Fruit fly (Drosophila melanogaster) ovary, adult (tissue): ENCODE data around the gene CG15459.
"Not testable (repeated sequence)": the region's sequence is repeated elsewhere in the genome, so short reads cannot be mapped to it uniquely, and the experiment has no call there.

Experiments
- CG17801 ChIP-seq: fragments of 200-800 bp; optimal IDR thresholded peaks from 2 replicates; lab custom pipeline; 2019; ENCODE audit warnings: missing biosample characterization, mild to moderate bottlenecking, missing genetic modification characterization, moderate library complexity; ENCODE audit not compliant: partially characterized antibody

Gene CG15459

dm6 chrX:20413481-20413880 is at the start of gene CG15459:
Gene CG15459 (minus strand): TSS chrX:20413581.
- no peak for TF ChIP-seq CG17801

DNA sequence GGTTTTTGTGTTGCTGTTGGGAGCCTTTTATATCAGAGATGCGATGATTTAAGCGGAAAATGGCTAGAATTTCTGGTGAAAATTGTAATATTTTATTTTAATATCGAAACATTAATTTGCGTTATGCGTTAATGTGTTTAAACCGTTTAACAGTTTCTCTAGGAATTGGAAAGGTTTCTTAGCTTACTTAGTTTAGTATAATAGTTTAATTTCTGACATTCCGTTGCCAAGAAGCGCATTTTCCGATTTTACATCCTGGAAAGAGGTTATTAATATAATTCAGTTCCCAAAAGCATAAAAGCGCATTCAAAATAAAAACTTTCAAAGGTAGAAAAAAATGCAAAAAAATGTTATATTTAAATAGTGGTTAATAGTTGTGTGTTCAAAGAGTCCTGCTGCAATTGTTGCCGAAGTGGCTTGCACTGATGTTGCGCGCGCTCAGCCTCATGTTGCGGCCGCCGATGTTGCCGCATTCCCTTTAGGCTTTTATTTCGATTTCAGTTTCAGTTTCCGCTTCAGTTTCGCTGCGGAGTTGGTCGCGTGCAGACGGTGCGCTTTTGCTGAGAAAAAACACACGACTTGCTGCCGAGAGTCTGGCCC is 35.5 kb upstream of the CG15459 start, which contains the start of gene tbc:
Gene tbc (plus strand): TSS at position 504 of the 600 bp plus-strand sequence.
- no peak for TF ChIP-seq CG17801

- TF ChIP-seq CG17801: no peak
Observed at dm6 chrX:20447865-20448584, 34.6 kb upstream of the CG15459 start.

dm6 chrX:20446071-20446470 is 32.7 kb upstream of the CG15459 start, which contains the start of gene CG42578:
Gene CG42578 (plus strand): TSS chrX:20446371.
- TF ChIP-seq CG17801: not testable (repeated sequence)

- no peak for TF ChIP-seq CG17801
Observed at dm6 chrX:20436866-20437265, 23.5 kb upstream of the CG15459 start.

dm6 chrX:20434534-20434933 is 21.2 kb upstream of the CG15459 start:
- TF ChIP-seq CG17801: no peak

dm6 chrX:20433345-20434332 is 20.3 kb upstream of the CG15459 start, which contains the start of gene CG1695:
Gene CG1695 (plus strand): TSS chrX:20433950.
- no peak for TF ChIP-seq CG17801

DNA sequence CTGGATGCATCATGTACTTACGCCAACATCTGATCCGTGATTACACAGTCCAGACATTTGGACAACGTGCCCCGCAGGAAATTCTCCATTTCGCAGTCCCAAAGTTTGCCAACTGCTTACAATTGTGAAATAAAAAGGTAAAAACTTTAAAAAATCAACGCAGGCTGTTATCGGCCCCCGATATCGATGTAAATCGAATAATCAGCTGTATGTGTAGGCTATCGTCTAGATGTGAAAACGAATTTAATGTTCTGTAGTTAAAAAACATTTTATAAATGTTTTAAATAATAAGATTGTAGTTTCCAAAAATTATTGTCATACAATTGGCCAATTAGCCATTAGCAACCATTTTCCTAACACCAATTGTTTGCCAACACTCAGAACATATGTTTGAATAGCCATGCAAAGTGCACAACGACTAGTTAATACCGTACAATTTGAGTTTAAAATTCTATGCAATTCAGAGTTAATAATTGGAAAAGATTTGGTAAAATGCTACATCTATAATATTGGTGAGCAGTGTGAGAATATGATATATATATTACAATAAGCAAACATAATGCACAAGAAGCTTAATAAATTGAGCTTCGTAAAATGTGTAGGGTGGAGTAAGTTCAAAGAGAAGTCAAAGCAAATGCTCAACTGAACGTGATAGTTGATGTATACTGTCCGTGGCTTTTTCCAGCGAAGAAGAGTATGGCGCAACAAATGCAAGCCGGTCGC is 16.3 kb upstream of the CG15459 start, which contains the start of the genes CG11710 and mal:
Gene CG11710 (minus strand): TSS at position 192 of the 723 bp plus-strand sequence.
Gene mal (plus strand): TSS at position 194 of the 723 bp plus-strand sequence.
- peak; percentile 92 for TF ChIP-seq CG17801

DNA sequence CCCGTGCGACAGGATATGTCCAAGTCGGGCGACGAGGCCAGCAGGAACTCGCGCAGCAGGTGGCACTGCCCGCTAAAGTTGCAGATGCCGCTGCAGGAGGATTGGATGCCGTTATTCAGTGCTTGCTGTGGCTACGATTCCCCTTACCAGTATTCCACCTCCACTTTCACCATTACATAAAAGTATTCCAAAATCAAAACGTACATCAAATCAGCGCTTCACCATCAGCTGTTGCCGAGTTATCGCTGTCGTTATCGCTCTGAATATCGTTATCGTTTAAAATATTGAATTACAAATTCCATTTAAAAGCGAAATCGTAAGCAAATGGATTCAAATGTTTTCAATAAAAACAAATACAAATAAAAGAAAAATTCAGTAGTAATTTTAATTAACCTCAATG is 13.4 kb upstream of the CG15459 start, which contains the start of gene CG15456:
Gene CG15456 (minus strand): TSS at position 225 of the 400 bp plus-strand sequence.
- no peak for TF ChIP-seq CG17801

- peak; percentile 36 for TF ChIP-seq CG17801
Observed at dm6 chrX:20423747-20424165, 10.4 kb upstream of the CG15459 start, which contains the start of the genes Pp4-19C and cactin. Gene Pp4-19C (minus strand): TSS chrX:20424002. Gene cactin (plus strand): TSS chrX:20424069.

- TF ChIP-seq CG17801: no peak
Observed at dm6 chrX:20423158-20423557, 9.8 kb upstream of the CG15459 start.

DNA sequence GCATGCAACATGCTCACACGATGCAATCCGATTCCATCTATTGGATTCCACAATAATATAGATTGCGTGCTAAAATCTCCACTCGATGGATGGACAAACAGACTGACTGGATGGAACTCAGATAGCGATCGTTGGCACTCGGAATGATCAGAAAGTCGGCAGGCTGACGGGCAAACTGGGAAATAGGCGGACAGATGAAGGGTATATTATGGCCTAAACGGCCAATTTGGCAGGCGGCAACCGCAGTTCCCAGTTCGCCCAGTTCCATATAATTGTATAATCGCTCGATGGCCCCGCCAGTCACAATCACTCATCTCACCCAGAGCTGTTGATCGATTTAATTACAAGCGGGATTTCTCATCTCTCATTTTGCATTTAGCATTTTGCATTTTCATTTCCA is 5.9 kb upstream of the CG15459 start, which contains the start of gene Obp19d:
Gene Obp19d (plus strand): TSS at position 301 of the 400 bp plus-strand sequence.
- TF ChIP-seq CG17801: no peak

dm6 chrX:20418864-20419263 is 5.5 kb upstream of the CG15459 start, which contains the start of gene Obp19c:
Gene Obp19c (minus strand): TSS chrX:20418964.
- no peak for TF ChIP-seq CG17801

DNA sequence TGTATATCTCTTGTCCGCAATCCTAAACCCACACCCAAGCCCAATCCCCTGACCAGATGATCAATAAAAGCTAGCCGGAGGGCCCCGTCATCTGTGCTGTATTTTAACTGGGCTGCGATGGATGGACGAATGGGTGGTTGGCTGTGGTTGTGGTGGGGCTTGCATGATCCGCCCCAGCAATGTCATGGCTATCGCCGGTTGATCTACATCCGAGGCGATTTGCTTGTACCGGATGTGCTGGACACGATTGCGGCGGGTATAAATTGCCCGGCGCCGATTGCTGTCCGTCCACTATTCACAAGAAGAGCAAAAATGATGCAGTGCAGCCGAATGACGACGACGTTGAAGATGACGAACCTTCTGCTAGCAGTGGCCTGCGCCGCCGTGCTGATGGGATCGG is 3.1 kb upstream of the CG15459 start, which contains the start of gene Obp19b:
Gene Obp19b (plus strand): TSS at position 301 of the 400 bp plus-strand sequence.
- TF ChIP-seq CG17801: no peak

dm6 chrX:20415444-20415843 is 2.1 kb upstream of the CG15459 start, which contains the start of gene Obp19a:
Gene Obp19a (plus strand): TSS chrX:20415744.
- TF ChIP-seq CG17801: no peak
